Worm (Caenorhabditis elegans) whole organism, early embryonic: ENCODE data around the gene F07E5.7.

ENCODE experiments used
- B0310.2 ChIP-seq: sonication (generic microtip); optimal IDR thresholded peaks from 2 replicates; lab custom pipeline; 2016; ENCODE audit warnings: mild to moderate bottlenecking, missing genetic modification characterization, missing compliant biosample characterization
- ama-1 ChIP-seq: fragments of 150-350 bp; optimal IDR thresholded peaks from 2 replicates; lab custom pipeline; 2014
- flt-1 ChIP-seq: fragments of 200-800 bp; sonication (Bioruptor generic); IDR thresholded peaks from 2 replicates; pipeline ENCODE4 v1.3.6; 2022; ENCODE audit warnings: missing genetic modification characterization, missing compliant biosample characterization
- hnd-1 ChIP-seq: sonication (generic microtip); optimal IDR thresholded peaks from 2 replicates; lab custom pipeline; 2016; ENCODE audit warnings: missing genetic modification characterization, missing compliant biosample characterization

DNA sequence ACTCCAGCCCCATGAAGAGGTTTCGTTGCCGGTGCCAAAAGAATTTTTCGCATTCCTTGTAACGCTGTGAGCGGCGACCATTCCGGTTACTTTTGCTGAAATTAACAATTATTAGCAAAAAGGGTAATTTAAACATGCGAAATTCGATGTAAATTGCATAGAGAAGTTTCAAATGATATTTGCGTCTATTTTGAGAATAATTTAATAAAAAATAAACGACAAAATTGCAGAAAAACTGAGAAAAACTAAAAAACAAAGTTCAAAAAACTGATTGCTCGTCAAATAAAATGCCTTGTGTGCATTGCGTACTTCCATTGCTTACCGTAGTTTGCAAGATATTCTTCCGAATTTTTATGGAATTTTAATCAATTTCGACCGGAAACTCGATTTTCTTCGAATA lies 25.8 kb downstream of the F07E5.7 start, which contains the start of gene bath-24:
- TF ChIP-seq ama-1 (lab: Kevin White, UChicago): no peak
- no peak for TF ChIP-seq flt-1 (GFP tag; lab: Robert Waterston, UW)
- no peak for TF ChIP-seq hnd-1 (tag; lab: Kevin White, UChicago)
- no peak for TF ChIP-seq B0310.2 (tag; lab: Kevin White, UChicago)
